Fruit fly (Drosophila melanogaster) whole organism, wandering third instar larva: ENCODE results near the gene Mocs2B.

Source experiments
- CG9705 ChIP-seq: fragments of 200-800 bp; sonication (Bioruptor generic); optimal IDR thresholded peaks from 2 replicates; lab custom pipeline; 2018; ENCODE audit warnings: missing biosample characterization, mild to moderate bottlenecking, missing genetic modification characterization
- N ChIP-seq: fragments of >200 bp; optimal IDR thresholded peaks from 2 replicates; lab custom pipeline; 2018; ENCODE audit warnings: missing biosample characterization, missing external identifiers, missing genetic modification characterization
- OdsH ChIP-seq: fragments of 200-800 bp; sonication (Bioruptor generic); optimal IDR thresholded peaks from 2 replicates; lab custom pipeline; 2016; ENCODE audit warnings: missing biosample characterization, mild to moderate bottlenecking, missing genetic modification characterization
- Vsx2 ChIP-seq: fragments of 200-300, 225-300 bp; sonication (Bioruptor generic); optimal IDR thresholded peaks from 2 replicates; lab custom pipeline; 2018; ENCODE audit warnings: missing biosample characterization, missing genetic modification characterization; ENCODE audit not compliant: partially characterized antibody
- foxo ChIP-seq, 2 experiments: fragments of 200-800 bp; sonication (Bioruptor generic); optimal IDR thresholded peaks; 2 replicates in 1 of 2; 3 replicates in 1 of 2; lab custom pipeline; 2016 to 2017; ENCODE audit warnings: missing biosample characterization in 2 of 2, missing genetic modification characterization in 2 of 2
- pan ChIP-seq: fragments of >200 bp; optimal IDR thresholded peaks from 2 replicates; lab custom pipeline; 2017
- woc ChIP-seq: sonication (Bioruptor generic); optimal IDR thresholded peaks from 2 replicates; lab custom pipeline; 2016; ENCODE audit warnings: missing biosample characterization, mild to moderate bottlenecking, missing genetic modification characterization

DNA sequence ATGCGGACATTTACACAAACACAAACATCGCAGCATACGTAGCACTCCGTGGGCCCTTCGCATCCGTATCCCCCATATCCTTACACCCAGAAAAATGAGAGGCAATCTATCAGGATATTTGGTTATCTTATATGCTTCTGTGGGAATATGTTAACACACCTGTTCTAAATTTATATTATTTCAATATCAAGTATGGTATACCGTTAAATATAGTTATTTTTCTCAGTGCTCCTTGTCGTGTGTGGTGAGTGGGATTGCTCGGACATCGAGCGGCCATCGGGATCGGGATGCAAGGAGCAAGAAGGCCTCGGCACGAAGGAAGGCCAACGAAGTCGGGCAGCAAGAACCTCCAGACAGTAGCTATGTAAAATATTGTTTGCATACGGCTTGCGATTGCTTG lies 34.4 kb upstream of the Mocs2B start:
- no peak for TF ChIP-seq CG9705
- no peak for TF ChIP-seq woc (GFP tag; lab: Kevin White, UChicago)
- TF ChIP-seq N (GFP tag; lab: Kevin White, UChicago): no peak
- no peak for TF ChIP-seq OdsH (GFP tag; lab: Kevin White, UChicago)
- no peak for TF ChIP-seq pan (lab: Kevin White, UChicago)
- no peak for TF ChIP-seq foxo (GFP tag; optimal IDR thresholded peaks at IDR 0.05; lab: Kevin White, UChicago)
- TF ChIP-seq Vsx2 (GFP tag; lab: Kevin White, UChicago): no peak
